Fruit fly (Drosophila melanogaster): Measurements from ENCODE around the gene DIP-theta.

The DIP-theta gene

dm6 chr2L:5658415-5658814 is at the start of gene DIP-theta:
TSS of gene DIP-theta (minus strand) at chr2L:5658560.
- no peak for TF ChIP-seq CG6808 (GFP tag; optimal IDR thresholded peaks at IDR 0.05)
- no peak for TF ChIP-seq CG6854 (GFP tag; optimal IDR thresholded peaks at IDR 0.05)
- no peak for TF ChIP-seq dac (GFP tag; optimal IDR thresholded peaks at IDR 0.05)
- TF ChIP-seq dsx (GFP tag; optimal IDR thresholded peaks at IDR 0.05; ENCODE audit: poor library complexity, severe bottlenecking) = no peak
- no peak for TF ChIP-seq CG8632 (GFP tag; optimal IDR thresholded peaks at IDR 0.05)
- no peak for TF ChIP-seq acj6 (GFP tag; optimal IDR thresholded peaks at IDR 0.05)
- no peak for TF ChIP-seq Eip93F (GFP tag; optimal IDR thresholded peaks at IDR 0.05)

dm6 chr2L:5706074-5706473 is 47.7 kb upstream of the DIP-theta start, which contains the start of gene CG7236:
TSS of gene CG7236 (plus strand) at chr2L:5706374.
- TF ChIP-seq Lpt (GFP tag; optimal IDR thresholded peaks at IDR 0.05) = no peak
- no peak for TF ChIP-seq CG8119 (GFP tag; IDR thresholded peaks at IDR 0.05)
- no peak for TF ChIP-seq lz (GFP tag; optimal IDR thresholded peaks at IDR 0.05)
- TF ChIP-seq dsx (GFP tag; optimal IDR thresholded peaks at IDR 0.05; ENCODE audit: poor library complexity, severe bottlenecking) = no peak
- TF ChIP-seq svp (GFP tag) = no peak
- no peak for TF ChIP-seq dac (GFP tag; optimal IDR thresholded peaks at IDR 0.05)
- no peak for TF ChIP-seq CG31627 (GFP tag; optimal IDR thresholded peaks at IDR 0.05)
- TF ChIP-seq cyc (GFP tag; optimal IDR thresholded peaks at IDR 0.05) = no peak
- TF ChIP-seq CG8632 (GFP tag; optimal IDR thresholded peaks at IDR 0.05) = no peak
- TF ChIP-seq CG4318 (GFP tag; optimal IDR thresholded peaks at IDR 0.05) = no peak
- TF ChIP-seq Eip78C (GFP tag) = no peak
- no peak for TF ChIP-seq CG3032 (tag; optimal IDR thresholded peaks at IDR 0.05)
- no peak for TF ChIP-seq CG11294 (GFP tag; IDR thresholded peaks at IDR 0.05)
- TF ChIP-seq CG16779 (tag; optimal IDR thresholded peaks at IDR 0.05) = no peak
- no peak for TF ChIP-seq CG15336 (GFP tag; IDR thresholded peaks at IDR 0.05)
- no peak for TF ChIP-seq CG6792 (GFP tag; optimal IDR thresholded peaks at IDR 0.05)
- TF ChIP-seq Ets96B (tag; optimal IDR thresholded peaks at IDR 0.05) = no peak
- no peak for TF ChIP-seq Sox102F (GFP tag; optimal IDR thresholded peaks at IDR 0.05)
- TF ChIP-seq fd59A (GFP tag; optimal IDR thresholded peaks at IDR 0.05) = no peak

DNA sequence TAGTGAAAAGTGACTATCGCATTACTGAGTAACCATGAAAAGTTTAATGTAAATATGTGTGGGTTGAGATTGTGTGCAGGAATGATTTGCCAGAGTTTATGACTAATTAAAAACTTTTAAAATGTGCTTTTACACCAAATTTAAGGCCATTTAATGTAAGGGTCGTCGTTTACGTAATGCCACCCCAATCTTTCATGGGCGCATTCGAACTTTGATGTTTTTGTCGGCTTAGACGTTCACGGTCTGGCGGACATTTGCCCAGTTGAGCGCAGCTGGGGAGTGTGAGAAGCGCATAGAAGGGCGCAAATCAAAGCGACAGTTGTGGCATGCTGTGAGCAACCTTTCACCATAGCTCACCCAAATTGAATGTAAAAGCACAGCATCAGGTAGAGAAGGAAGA is 19.9 kb upstream of the DIP-theta start, which contains the start of gene CG12511:
Gene CG12511 (plus strand): TSS at position 301 of the 400 bp plus-strand sequence.
- TF ChIP-seq fkh (GFP tag; optimal IDR thresholded peaks at IDR 0.05) (no peak), Hr4 (GFP tag; optimal IDR thresholded peaks at IDR 0.05) (no peak), ss (GFP tag; optimal IDR thresholded peaks at IDR 0.05) (no peak), CG6276 (GFP tag; optimal IDR thresholded peaks at IDR 0.05) (no peak), CG8119 (GFP tag; IDR thresholded peaks at IDR 0.05) (no peak), CG10669 (GFP tag; optimal IDR thresholded peaks at IDR 0.05) (no peak), CG8632 (GFP tag; optimal IDR thresholded peaks at IDR 0.05) (no peak), acj6 (GFP tag; optimal IDR thresholded peaks at IDR 0.05) (no peak), CG3919 (GFP tag; optimal IDR thresholded peaks at IDR 0.05) (no peak), salr (GFP tag; optimal IDR thresholded peaks at IDR 0.05) (no peak), CG8319 (GFP tag; optimal IDR thresholded peaks at IDR 0.05) (no peak), fd85E (GFP tag; optimal IDR thresholded peaks at IDR 0.05) (no peak), Sox15 (GFP tag; optimal IDR thresholded peaks at IDR 0.05) (no peak), CG6792 (GFP tag; optimal IDR thresholded peaks at IDR 0.05) (no peak), CG11902 (GFP tag; optimal IDR thresholded peaks at IDR 0.05) (no peak), CG34406 (GFP tag; optimal IDR thresholded peaks at IDR 0.05) (no peak), CG6854 (GFP tag; optimal IDR thresholded peaks at IDR 0.05) (no peak), esn (GFP tag; optimal IDR thresholded peaks at IDR 0.05) (no peak)

DNA sequence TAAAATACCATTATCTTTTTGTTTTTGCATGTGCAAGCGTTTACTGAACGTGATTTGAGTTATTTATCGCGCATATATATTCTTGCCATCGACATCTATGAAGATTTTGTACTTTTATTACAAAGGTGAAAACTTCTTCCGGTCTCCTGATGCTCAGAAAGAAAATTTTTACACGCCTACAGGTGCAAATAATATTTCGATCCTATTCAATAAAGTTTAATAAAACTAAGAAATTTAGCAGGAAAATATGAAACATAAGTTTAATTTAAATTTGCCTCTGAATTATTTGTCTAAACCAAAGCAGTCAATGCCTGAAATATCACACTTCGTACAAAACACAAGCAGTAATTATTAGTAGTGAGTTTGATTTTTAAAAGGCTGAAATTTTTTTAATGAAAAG is 4.2 kb upstream of the DIP-theta start, which contains the start of gene Hsp60C:
Gene Hsp60C (plus strand): TSS at position 301 of the 400 bp plus-strand sequence.
- no peak for TF ChIP-seq Smox (GFP tag; optimal IDR thresholded peaks at IDR 0.05)
- TF ChIP-seq CG3919 (GFP tag; optimal IDR thresholded peaks at IDR 0.05) = no peak
- no peak for TF ChIP-seq fkh (GFP tag; optimal IDR thresholded peaks at IDR 0.05)
- no peak for TF ChIP-seq esn (GFP tag; optimal IDR thresholded peaks at IDR 0.05)
- TF ChIP-seq CG10631 (GFP tag; optimal IDR thresholded peaks at IDR 0.05) = no peak
- TF ChIP-seq CG1621 (tag; optimal IDR thresholded peaks at IDR 0.05) = no peak
- TF ChIP-seq pdm3 (GFP tag; optimal IDR thresholded peaks at IDR 0.05) = no peak
